Worm (Caenorhabditis elegans): Measurements from ENCODE around the gene fat-4.

The fat-4 gene

DNA sequence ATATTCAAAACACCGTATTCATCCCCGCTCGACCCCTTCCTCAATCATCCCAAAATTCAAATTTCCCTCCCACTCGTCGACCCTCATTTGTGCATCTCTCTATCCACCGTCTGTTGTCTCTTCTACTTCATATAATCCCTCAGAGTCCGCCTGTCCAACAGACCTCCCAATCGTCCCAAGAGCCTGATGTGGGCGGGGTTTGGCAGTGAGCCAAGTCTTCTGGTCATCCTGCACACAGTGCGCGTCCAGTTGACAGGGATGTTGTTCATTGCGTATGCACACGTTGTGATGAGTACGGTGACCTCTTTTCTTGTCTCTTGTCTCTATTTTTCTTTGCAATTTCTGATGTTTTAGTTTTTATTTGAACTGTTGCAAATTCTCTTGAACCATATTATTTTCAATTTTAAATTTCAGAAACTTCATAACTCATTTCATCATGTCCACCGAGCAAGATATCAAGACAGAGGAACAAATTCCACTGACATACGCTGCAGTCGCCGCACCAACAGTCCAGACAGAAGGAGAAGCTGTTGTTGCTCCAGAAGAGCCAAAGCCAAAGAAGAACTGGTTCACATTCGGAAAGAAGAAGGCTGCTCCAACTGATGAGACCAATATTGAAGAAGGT lies 27.0 kb upstream of the fat-4 start, which contains the start of gene cav-1:
Gene cav-1, plus strand, starts transcription at position 415 of the 625 bp plus-strand sequence.
- TF ChIP-seq ztf-23 (GFP tag; IDR thresholded peaks at IDR 0.05) (no peak), T22C8.4 (GFP tag; IDR thresholded peaks at IDR 0.05) (no peak), flt-1 (GFP tag; IDR thresholded peaks at IDR 0.05) (0 out of 2 replicates have a peak, but pooled peaks have one; percentile 10), ref-1 (GFP tag; conservative IDR thresholded peaks at IDR 0.05) (no peak)

DNA sequence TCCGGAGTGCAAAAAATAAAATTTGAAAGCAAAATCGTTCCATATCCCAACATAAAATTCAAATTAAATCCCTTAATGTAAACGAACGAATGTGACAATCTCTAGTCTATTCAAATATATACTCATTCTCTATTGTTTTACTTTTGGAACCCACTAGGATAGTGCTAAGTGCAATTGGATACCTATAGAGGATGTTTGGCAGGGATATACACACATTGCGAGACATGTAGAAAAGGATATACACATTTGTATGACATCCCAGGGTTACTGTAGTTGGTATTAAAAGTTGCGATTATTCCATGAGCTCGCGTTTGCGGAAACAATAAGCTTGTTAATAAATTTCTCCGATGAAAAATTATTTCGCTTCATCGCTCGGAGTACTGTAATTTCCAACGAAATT lies 25.8 kb upstream of the fat-4 start:
- no peak for TF ChIP-seq tab-1 (GFP tag; IDR thresholded peaks at IDR 0.05)
- peak; percentile 41; the same call in 1 of the 2 replicates for TF ChIP-seq flt-1 (GFP tag; IDR thresholded peaks at IDR 0.05)

DNA sequence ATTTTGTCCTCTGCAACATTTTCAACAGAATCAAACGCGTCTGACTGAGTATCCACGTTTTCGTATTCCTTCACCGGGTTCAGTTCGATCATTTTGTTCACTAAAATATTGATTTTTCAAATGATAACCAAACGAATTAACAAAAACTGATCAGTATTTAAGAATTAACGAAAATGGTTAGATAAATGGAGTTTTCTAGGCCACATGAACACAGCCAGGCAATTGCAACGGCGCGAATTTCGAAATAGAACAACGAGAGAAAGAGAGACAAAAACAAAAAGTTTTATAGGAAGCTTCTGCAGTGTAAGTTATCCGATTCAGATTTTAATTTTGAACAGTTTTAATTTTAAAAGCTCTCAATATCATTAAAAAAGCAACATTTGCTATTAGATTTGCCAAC lies 21.7 kb upstream of the fat-4 start, which contains the start of gene sna-2:
Gene sna-2, minus strand, starts transcription at position 100 of the 400 bp plus-strand sequence.
- TF ChIP-seq tab-1 (GFP tag; IDR thresholded peaks at IDR 0.05) (no peak), klf-2 (GFP tag; conservative IDR thresholded peaks at IDR 0.05) (no peak), ref-1 (GFP tag; conservative IDR thresholded peaks at IDR 0.05) (no peak), flt-1 (GFP tag; IDR thresholded peaks at IDR 0.05) (no peak), ztf-29 (GFP tag; IDR thresholded peaks at IDR 0.05) (no peak), cog-1 (tag; optimal IDR thresholded peaks at IDR 0.05) (no peak), med-1 (GFP tag; optimal IDR thresholded peaks at IDR 0.05; ENCODE audit: insufficient read depth) (no peak), T22C8.4 (GFP tag; IDR thresholded peaks at IDR 0.05) (no peak), ztf-23 (GFP tag; IDR thresholded peaks at IDR 0.05) (no peak)

DNA sequence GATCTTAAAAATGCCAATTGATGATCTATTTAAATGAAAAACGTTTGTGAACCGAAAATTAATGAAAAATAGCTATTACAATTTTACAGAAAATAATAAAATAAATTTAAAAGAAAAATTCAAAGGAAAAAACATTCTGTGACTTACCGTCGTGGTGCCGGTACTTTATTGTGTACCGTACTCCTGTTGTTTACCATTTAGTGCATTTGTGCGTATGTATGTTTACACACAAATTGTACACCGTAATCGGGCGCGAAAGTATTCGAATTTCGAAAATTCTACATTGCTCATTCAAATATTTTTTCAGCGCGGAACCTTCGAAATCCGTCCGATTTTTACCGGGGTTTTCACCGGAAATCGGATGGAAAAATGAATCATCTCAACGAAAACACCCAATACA lies 21.2 kb upstream of the fat-4 start, which contains the start of gene T13F2.6:
Gene T13F2.6, plus strand, starts transcription at position 306 of the 400 bp plus-strand sequence.
- TF ChIP-seq ref-1 (GFP tag; conservative IDR thresholded peaks at IDR 0.05) (no peak), T22C8.4 (GFP tag; IDR thresholded peaks at IDR 0.05) (no peak), ztf-23 (GFP tag; IDR thresholded peaks at IDR 0.05) (no peak), flt-1 (GFP tag; IDR thresholded peaks at IDR 0.05) (no peak), ztf-29 (GFP tag; IDR thresholded peaks at IDR 0.05) (no peak), med-1 (GFP tag; optimal IDR thresholded peaks at IDR 0.05; ENCODE audit: insufficient read depth) (no peak), cog-1 (tag; optimal IDR thresholded peaks at IDR 0.05) (no peak), klf-2 (GFP tag; conservative IDR thresholded peaks at IDR 0.05) (no peak), tab-1 (GFP tag; IDR thresholded peaks at IDR 0.05) (no peak)

DNA sequence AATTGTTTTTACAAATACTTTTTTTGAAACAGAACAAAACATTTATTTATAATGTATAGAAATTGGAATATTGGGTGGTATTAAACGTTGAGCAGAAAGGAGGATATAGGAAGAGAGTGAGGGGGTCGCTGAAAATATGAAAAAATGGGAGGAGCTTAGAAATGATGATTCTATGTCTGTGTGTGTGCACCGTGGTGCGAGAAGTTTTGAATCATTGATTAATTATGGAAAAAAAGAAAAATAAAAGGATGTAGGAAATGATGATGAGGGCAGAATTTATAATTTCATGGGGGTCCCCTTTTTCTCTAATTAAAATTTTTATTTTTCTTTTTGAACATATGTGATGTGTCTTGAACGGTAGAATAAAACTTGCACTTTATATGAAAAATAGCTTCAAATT lies 14.5 kb upstream of the fat-4 start, which contains the start of gene sre-4:
Gene sre-4, minus strand, starts transcription at position 101 of the 400 bp plus-strand sequence.
- TF ChIP-seq med-1 (GFP tag; optimal IDR thresholded peaks at IDR 0.05; ENCODE audit: insufficient read depth) (no peak), ztf-23 (GFP tag; IDR thresholded peaks at IDR 0.05) (no peak), klf-2 (GFP tag; conservative IDR thresholded peaks at IDR 0.05) (no peak), tab-1 (GFP tag; IDR thresholded peaks at IDR 0.05) (no peak), flt-1 (GFP tag; IDR thresholded peaks at IDR 0.05) (no peak), cog-1 (tag; optimal IDR thresholded peaks at IDR 0.05) (no peak), ref-1 (GFP tag; conservative IDR thresholded peaks at IDR 0.05) (no peak), ztf-29 (GFP tag; IDR thresholded peaks at IDR 0.05) (no peak), T22C8.4 (GFP tag; IDR thresholded peaks at IDR 0.05) (no peak)

DNA sequence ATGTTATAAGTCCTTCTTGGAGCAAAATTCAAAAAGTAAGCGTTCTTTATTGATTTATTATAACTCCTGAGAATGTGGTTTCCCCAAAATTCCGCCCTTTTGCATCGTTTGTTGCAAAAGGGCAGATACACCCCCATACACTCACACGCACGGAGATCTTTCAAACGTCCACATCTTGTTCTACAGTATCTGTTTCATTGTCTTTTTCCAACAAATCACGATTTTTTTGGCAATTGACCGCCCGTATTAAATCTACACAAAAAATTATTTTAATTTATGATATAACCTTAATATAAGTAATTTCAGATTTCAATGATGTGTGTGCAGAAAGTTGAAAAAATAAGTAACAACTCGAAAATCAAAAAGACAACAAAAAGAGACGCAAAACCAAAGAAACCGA lies 9.7 kb upstream of the fat-4 start, which contains the start of gene T13F2.4:
Gene T13F2.4, plus strand, starts transcription at position 301 of the 400 bp plus-strand sequence.
- TF ChIP-seq ztf-29 (GFP tag; IDR thresholded peaks at IDR 0.05) (no peak), T22C8.4 (GFP tag; IDR thresholded peaks at IDR 0.05) (no peak), klf-2 (GFP tag; conservative IDR thresholded peaks at IDR 0.05) (no peak), tab-1 (GFP tag; IDR thresholded peaks at IDR 0.05) (no peak)

ce11 chrIV:9790708-9791107 lies 8.5 kb upstream of the fat-4 start:
- no peak for TF ChIP-seq cog-1 (tag; optimal IDR thresholded peaks at IDR 0.05)
- TF ChIP-seq T22C8.4 (GFP tag; IDR thresholded peaks at IDR 0.05), result no peak

DNA sequence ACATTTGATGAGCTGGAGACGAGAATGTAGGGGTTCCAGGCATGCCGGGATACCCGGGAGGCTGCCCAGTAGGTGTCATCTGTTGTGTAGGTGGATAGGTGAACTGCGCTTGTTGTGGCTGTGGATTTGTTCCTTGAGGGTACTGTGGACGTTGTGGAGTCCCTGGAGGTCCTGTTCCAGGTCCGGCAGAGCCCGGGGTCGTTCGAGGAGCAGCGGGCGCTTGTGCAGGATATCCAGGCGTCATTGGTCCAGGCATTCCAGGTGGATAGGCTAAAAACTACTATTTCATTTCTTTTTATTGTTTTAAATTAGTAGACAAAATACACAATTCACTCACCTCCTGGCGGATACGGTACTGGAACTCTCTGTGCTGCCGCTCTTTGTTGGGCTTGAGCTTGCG lies 4.0 kb upstream of the fat-4 start:
- no peak for TF ChIP-seq ref-1 (GFP tag; conservative IDR thresholded peaks at IDR 0.05)
- TF ChIP-seq klf-2 (GFP tag; conservative IDR thresholded peaks at IDR 0.05), result no peak
- no peak for TF ChIP-seq ztf-29 (GFP tag; IDR thresholded peaks at IDR 0.05)
- no peak for TF ChIP-seq ztf-23 (GFP tag; IDR thresholded peaks at IDR 0.05)
- no peak for TF ChIP-seq flt-1 (GFP tag; IDR thresholded peaks at IDR 0.05)
- no peak for TF ChIP-seq med-1 (GFP tag; optimal IDR thresholded peaks at IDR 0.05; ENCODE audit: insufficient read depth)
- TF ChIP-seq tab-1 (GFP tag; IDR thresholded peaks at IDR 0.05), result no peak
- TF ChIP-seq T22C8.4 (GFP tag; IDR thresholded peaks at IDR 0.05), result no peak
- no peak for TF ChIP-seq cog-1 (tag; optimal IDR thresholded peaks at IDR 0.05)

- TF ChIP-seq med-1 (GFP tag; optimal IDR thresholded peaks at IDR 0.05; ENCODE audit: insufficient read depth), result no peak
- no peak for TF ChIP-seq ztf-23 (GFP tag; IDR thresholded peaks at IDR 0.05)
- TF ChIP-seq ref-1 (GFP tag; conservative IDR thresholded peaks at IDR 0.05), result no peak
- no peak for TF ChIP-seq cog-1 (tag; optimal IDR thresholded peaks at IDR 0.05)
- no peak for TF ChIP-seq tab-1 (GFP tag; IDR thresholded peaks at IDR 0.05)
- no peak for TF ChIP-seq klf-2 (GFP tag; conservative IDR thresholded peaks at IDR 0.05)
- TF ChIP-seq T22C8.4 (GFP tag; IDR thresholded peaks at IDR 0.05), result no peak
Measured at ce11 chrIV:9796494-9796893, 2.7 kb upstream of the fat-4 start, which contains the start of gene pis-1. TSS of gene pis-1 (minus strand) at chrIV:9796594.

DNA sequence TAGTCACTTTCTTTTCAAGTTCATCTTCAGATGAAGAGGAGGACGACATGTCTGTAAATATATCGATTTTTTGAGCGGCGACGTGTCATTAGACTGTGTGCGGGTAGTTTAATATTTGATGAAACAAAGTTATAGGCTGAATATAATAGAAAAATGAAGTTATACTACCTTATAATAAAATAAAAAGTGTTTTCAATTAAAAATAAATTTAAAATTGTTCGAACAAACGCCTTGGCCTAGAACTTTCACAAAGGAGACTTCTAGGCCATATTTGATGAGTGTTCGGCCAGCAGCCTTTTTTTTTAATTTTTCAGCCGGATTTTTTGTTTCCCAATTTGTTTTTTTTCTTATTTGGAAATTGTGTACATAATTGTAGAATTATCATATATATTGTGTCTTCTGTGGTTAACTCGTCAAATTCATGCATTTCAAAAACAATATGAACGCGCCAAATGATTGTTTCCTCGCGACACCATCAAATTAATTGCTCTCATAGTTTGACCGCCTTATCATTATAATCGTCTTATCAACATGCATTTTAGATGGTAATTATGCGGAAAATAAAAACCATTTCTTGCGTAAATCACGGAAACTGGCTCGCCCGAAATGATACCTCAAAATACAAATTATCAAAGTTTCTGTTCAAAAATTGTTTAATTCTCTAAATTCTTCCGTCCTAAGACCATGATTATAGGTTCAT lies 1.8 kb upstream of the fat-4 start, which contains the start of gene T13F2.2:
Gene T13F2.2, minus strand, starts transcription at position 51 of the 700 bp plus-strand sequence.
- TF ChIP-seq cog-1 (tag; optimal IDR thresholded peaks at IDR 0.05) (no peak), ztf-29 (GFP tag; IDR thresholded peaks at IDR 0.05) (no peak), med-1 (GFP tag; optimal IDR thresholded peaks at IDR 0.05; ENCODE audit: insufficient read depth) (no peak), T22C8.4 (GFP tag; IDR thresholded peaks at IDR 0.05) (no peak), klf-2 (GFP tag; conservative IDR thresholded peaks at IDR 0.05) (no peak), ztf-23 (GFP tag; IDR thresholded peaks at IDR 0.05) (no peak), ref-1 (GFP tag; conservative IDR thresholded peaks at IDR 0.05) (no peak), tab-1 (GFP tag; IDR thresholded peaks at IDR 0.05) (no peak), flt-1 (GFP tag; IDR thresholded peaks at IDR 0.05) (no peak)
